Fruit fly (Drosophila melanogaster) Kc167 (cell line): ENCODE data around the gene CG7406.

Experiments used
- Myc ChIP-seq: fragments of >200 bp; optimal IDR thresholded peaks from 2 replicates; lab custom pipeline; 2017; ENCODE audit warnings: missing external identifiers
- Sin3A ChIP-seq: fragments of >200 bp; optimal IDR thresholded peaks from 2 replicates; lab custom pipeline; 2018; ENCODE audit warnings: missing external identifiers
- h ChIP-seq: fragments of >200 bp; optimal IDR thresholded peaks from 3 replicates; lab custom pipeline; 2018; ENCODE audit warnings: missing external identifiers
- insv ChIP-seq: fragments of >200 bp; optimal IDR thresholded peaks from 3 replicates; lab custom pipeline; 2018; ENCODE audit warnings: missing external identifiers
- psq ChIP-seq: fragments of >200 bp; optimal IDR thresholded peaks from 2 replicates; lab custom pipeline; 2017; ENCODE audit warnings: missing external identifiers
- ttk ChIP-seq: sonication (Bioruptor generic); optimal IDR thresholded peaks from 2 replicates; lab custom pipeline; 2017; ENCODE audit warnings: missing external identifiers

Gene CG7406

DNA sequence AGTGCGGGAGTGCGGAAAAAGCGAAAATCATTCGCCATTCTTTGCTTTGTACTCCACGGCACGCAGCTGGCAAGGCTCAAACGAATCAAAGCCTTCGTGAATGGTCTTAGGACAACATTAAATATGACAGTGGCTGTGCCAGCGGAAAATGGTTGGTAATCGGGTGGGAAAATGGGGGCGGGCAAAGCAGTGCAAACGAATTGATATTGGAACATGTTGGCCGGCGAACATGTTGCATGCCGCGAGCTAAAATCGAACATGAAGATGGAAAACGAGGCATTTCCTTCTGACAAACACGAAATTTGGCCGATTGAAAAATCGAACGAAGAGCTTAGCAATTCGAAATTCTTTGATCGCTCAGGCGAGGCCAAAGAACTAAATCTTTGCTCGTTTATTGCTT, 18.7 kb downstream of the CG7406 start:
- TF ChIP-seq psq (lab: Kevin White, UChicago) (no peak), ttk (no peak), h (lab: Kevin White, UChicago) (no peak), Myc (lab: Kevin White, UChicago) (no peak), Sin3A (lab: Kevin White, UChicago) (no peak), insv (no peak)

DNA sequence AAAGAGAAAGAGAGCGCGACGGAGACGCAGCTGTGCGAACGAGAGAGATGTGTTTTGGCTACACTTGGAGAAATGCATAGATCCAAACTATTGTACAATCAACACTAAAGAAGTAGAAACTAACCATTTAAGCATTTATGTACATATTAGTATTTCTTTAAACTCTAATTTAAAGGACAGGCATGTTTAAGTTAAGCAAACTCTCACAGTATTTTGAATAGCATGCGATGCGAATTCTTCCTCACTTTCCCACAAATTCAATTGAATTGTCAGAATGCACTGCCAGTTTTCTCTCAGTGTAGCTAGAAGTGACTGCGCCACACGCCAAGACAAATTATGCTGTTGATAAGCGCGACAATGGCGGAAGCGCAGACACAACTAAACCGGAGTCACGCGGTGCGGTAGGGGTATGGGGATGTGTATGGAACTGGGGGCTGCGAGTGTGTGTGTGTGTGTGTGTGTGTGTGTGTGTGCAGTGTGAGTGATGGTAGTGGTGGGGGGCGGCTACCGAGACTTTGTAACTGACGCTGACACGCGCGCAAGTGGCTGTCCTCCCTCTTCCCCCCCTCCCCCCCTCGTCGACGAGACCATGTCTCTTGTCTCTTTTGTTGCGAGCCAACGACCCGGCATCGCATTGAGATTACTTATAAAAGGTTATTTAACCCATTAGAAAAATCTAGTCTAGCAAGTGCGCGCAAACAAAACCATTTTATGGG, 29.5 kb downstream of the CG7406 start:
- TF ChIP-seq ttk (no peak), h (lab: Kevin White, UChicago) (no peak), insv (no peak), psq (lab: Kevin White, UChicago) (no peak), Myc (lab: Kevin White, UChicago) (no peak), Sin3A (lab: Kevin White, UChicago) (no peak)

DNA sequence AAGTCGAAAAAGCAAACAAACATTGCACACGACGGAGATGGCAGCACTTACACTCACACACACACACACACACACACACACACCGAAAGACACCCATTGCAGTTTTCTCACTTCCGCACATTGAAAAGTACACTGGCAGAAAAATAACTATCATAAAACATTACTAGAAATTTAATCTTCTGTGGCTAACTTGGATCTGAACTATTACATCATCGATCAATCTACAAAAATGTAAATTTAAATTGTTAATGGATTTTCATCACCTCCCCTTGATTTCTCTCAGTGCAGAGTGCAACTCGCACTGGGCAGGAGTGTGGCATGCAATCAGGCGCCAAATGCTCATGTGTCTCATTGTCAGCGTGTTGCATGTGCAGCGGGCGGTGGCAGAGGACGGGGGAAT, 42.8 kb downstream of the CG7406 start:
- no peak for TF ChIP-seq Sin3A (lab: Kevin White, UChicago)
- no peak for TF ChIP-seq h (lab: Kevin White, UChicago)
- TF ChIP-seq psq (lab: Kevin White, UChicago): no peak
- no peak for TF ChIP-seq insv
- no peak for TF ChIP-seq Myc (lab: Kevin White, UChicago)
- TF ChIP-seq ttk: no peak

DNA sequence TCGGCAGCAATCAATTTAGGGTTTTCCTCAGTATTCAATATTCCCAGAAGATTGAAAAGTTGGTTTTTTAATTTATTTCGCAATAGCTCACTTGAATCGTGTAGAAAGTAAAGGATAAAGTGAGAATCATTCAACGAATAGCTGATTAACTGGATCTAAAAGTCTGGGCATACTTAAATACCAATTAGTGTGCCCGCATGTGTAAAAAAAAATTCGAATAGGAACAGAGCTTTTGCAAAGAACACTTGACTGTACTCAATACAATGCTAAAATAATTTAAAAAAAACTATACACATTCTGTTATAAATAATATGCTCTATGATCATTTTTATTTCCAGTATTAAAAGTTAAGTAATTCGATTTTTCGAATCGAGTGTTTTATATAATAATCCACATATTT, 46.8 kb downstream of the CG7406 start, which contains the start of gene CG15882:
CG15882 (minus strand) TSS at position 101 of the 400 bp plus-strand sequence.
- TF ChIP-seq Myc (lab: Kevin White, UChicago) (no peak), psq (lab: Kevin White, UChicago) (no peak), Sin3A (lab: Kevin White, UChicago) (no peak), h (lab: Kevin White, UChicago) (no peak), insv (no peak), ttk (no peak)

DNA sequence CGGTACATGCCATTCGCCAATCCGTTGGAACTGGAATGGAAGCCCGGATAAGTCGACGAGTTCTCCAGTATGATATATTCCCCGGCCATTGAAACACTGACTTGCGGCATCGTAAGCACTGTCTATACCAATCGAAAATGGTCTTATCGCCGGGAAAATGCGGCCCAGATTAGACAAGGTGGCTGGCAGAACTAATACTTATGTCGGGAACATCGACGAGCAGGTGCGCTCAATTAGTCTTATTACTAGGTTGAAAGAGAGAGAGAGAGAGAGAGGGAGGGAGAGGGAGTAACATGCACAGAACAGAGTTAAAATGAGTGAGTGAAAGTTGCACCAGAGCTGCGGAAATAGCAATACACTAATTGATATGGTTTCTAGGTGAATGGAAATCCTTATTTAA, 49.7 kb downstream of the CG7406 start, which contains the start of gene tgy:
tgy (minus strand) TSS at position 101 of the 400 bp plus-strand sequence.
- TF ChIP-seq h (lab: Kevin White, UChicago): no peak
- TF ChIP-seq ttk: no peak
- no peak for TF ChIP-seq insv
- TF ChIP-seq Myc (lab: Kevin White, UChicago): no peak
- no peak for TF ChIP-seq psq (lab: Kevin White, UChicago)
- no peak for TF ChIP-seq Sin3A (lab: Kevin White, UChicago)
